Worm (Caenorhabditis elegans) whole organism, L2 larva: ENCODE measurements around the gene egl-36.

Experiments used
- aly-2 ChIP-seq: fragments of 150-350 bp; optimal IDR thresholded peaks from 2 replicates; lab custom pipeline; 2014; ENCODE audit warnings: missing biosample characterization, missing genetic modification characterization
- mdl-1 ChIP-seq, 2 experiments: fragments of 150-350 bp in 1 of 2; sonication (generic microtip) in 1 of 2; optimal IDR thresholded peaks; 2 replicates each; lab custom pipeline; 2017; ENCODE audit warnings: missing biosample characterization in 2 of 2, missing genetic modification characterization in 2 of 2
- nhr-11 ChIP-seq: fragments of 150-350 bp; optimal IDR thresholded peaks from 2 replicates; lab custom pipeline; 2014; ENCODE audit warnings: missing biosample characterization, missing genetic modification characterization
- nhr-12 ChIP-seq: fragments of 150-350 bp; optimal IDR thresholded peaks from 2 replicates; lab custom pipeline; 2014; ENCODE audit warnings: missing biosample characterization, missing genetic modification characterization
- peb-1 ChIP-seq: fragments of 150-350 bp; optimal IDR thresholded peaks from 2 replicates; lab custom pipeline; 2014; ENCODE audit warnings: missing biosample characterization, missing genetic modification characterization
- unc-62 ChIP-seq: fragments of 150-350 bp; optimal IDR thresholded peaks from 2 replicates; lab custom pipeline; 2014; ENCODE audit warnings: missing biosample characterization, missing genetic modification reagents, missing genetic modification characterization

DNA sequence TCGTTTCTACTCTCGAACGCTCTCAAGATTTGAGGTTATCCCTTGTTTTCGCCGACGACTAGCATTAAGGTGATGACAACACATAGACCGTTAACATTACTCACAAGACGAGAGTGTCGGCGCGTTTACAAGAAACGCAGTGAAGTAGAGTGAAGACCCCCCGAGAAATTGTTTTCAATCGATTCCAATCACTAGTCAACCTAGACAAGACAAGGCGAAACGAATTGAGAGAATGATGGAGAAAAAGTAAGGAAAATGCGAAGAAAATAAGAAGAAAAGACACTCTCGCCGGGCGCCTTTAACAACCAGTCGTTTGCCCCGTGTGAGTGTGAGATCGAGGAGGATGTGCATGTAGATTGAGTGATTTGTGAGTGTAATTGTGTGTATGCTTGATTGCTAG, 49.6 kb upstream of the egl-36 start:
- no peak for TF ChIP-seq unc-62 (GFP tag; lab: Kevin White, UChicago)
- TF ChIP-seq nhr-12, result no peak
- TF ChIP-seq nhr-11 (tag; lab: Kevin White, UChicago), result no peak
- no peak for TF ChIP-seq peb-1 (tag; lab: Kevin White, UChicago)
- peak in 1 of 2 experiments; percentile 26 for TF ChIP-seq mdl-1 (tag; optimal IDR thresholded peaks at IDR 0.05; lab: Kevin White, UChicago)
- no peak for TF ChIP-seq aly-2 (tag; lab: Kevin White, UChicago)
